Worm (Caenorhabditis elegans) whole organism, midembryonic: ENCODE data around the gene ugt-2.
"Not testable (repeated sequence)": the region's sequence is repeated elsewhere in the genome, so short reads cannot be mapped to it uniquely, and the experiment has no call there.

Source experiments
- cog-1 ChIP-seq: sonication (generic microtip); optimal IDR thresholded peaks from 2 replicates; lab custom pipeline; 2016; ENCODE audit warnings: missing genetic modification characterization, missing compliant biosample characterization
- med-1 ChIP-seq: sonication (generic microtip); optimal IDR thresholded peaks from 2 replicates; lab custom pipeline; 2017; ENCODE audit warnings: missing genetic modification characterization, mild to moderate bottlenecking, missing compliant biosample characterization, antibody characterized with exemption, missing genetic modification reagents; ENCODE audit not compliant: insufficient read depth
- ztf-29 ChIP-seq: fragments of 200-800 bp; sonication (Bioruptor generic); IDR thresholded peaks from 2 replicates; pipeline ENCODE4 v1.3.6; 2022; ENCODE audit warnings: missing genetic modification reagents, missing genetic modification characterization, missing compliant biosample characterization

DNA sequence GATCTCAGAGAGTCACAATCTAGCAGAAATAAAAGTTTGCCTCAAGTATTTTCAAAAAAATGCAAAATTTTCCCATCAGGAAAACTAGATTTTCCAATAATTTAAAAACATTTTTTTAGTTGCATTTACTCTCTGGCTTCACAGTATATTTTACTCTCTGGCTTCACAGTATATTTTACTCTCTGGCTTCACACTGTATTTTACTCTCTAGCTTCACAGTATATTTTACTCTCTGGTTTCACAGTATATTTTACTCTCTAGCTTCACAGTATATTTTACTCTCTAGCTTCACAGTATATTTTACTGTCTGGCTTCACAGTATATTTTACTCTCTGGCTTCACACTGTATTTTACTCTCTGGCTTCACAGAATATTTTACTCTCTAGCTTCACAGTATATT lies 50.7 kb downstream of the ugt-2 start:
- peak; percentile 51; the same call in 1 of the 2 replicates for TF ChIP-seq ztf-29 (GFP tag; lab: Robert Waterston, UW)
- not testable (repeated sequence) for TF ChIP-seq med-1 (GFP tag; lab: Kevin White, UChicago); cog-1 (tag; lab: Kevin White, UChicago)
